Worm (Caenorhabditis elegans) whole organism, L1 larva: ENCODE measurements around the gene nuaf-3.

ENCODE experiments used
- C04F5.9 ChIP-seq: sonication (generic microtip); optimal IDR thresholded peaks from 2 replicates; lab custom pipeline; 2016; ENCODE audit warnings: missing genetic modification characterization, missing compliant biosample characterization
- C34B4.2 ChIP-seq: sonication (generic microtip); optimal IDR thresholded peaks from 2 replicates; lab custom pipeline; 2017; ENCODE audit warnings: mild to moderate bottlenecking, missing genetic modification characterization, missing compliant biosample characterization
- F16B12.6 ChIP-seq: fragments of 150-350 bp; optimal IDR thresholded peaks from 2 replicates; lab custom pipeline; 2014; ENCODE audit warnings: missing biosample characterization, missing genetic modification characterization
- alr-1 ChIP-seq: fragments of 200-800 bp; sonication (Bioruptor generic); optimal IDR thresholded peaks from 2 replicates; lab custom pipeline; 2018; ENCODE audit warnings: borderline replicate concordance, mild to moderate bottlenecking, missing genetic modification characterization, missing compliant biosample characterization
- blmp-1 ChIP-seq: fragments of 150-350 bp; optimal IDR thresholded peaks from 2 replicates; lab custom pipeline; 2014; ENCODE audit warnings: missing biosample characterization, missing genetic modification characterization
- ceh-63 ChIP-seq: fragments of 200-800 bp; sonication (Bioruptor generic); optimal IDR thresholded peaks from 2 replicates; lab custom pipeline; 2018; ENCODE audit warnings: mild to moderate bottlenecking, missing genetic modification characterization, missing compliant biosample characterization
- ceh-82 ChIP-seq, 3 experiments: fragments of 150-350 bp in 1 of 3; sonication (generic microtip) in 2 of 3; optimal IDR thresholded peaks; 2 replicates each; lab custom pipeline; 2014 to 2017; ENCODE audit warnings: missing biosample characterization in 3 of 3, missing genetic modification characterization in 3 of 3
- ceh-88 ChIP-seq: fragments of 200-800 bp; sonication (Bioruptor generic); IDR thresholded peaks from 2 replicates; pipeline ENCODE4 v1.3.6; 2022; ENCODE audit warnings: missing genetic modification characterization, missing compliant biosample characterization
- ceh-90 ChIP-seq: sonication (generic microtip); optimal IDR thresholded peaks from 2 replicates; lab custom pipeline; 2016; ENCODE audit warnings: missing genetic modification characterization, missing compliant biosample characterization
- ces-1 ChIP-seq: fragments of 150-350 bp; optimal IDR thresholded peaks from 2 replicates; lab custom pipeline; 2014; ENCODE audit warnings: missing biosample characterization, missing genetic modification reagents, missing genetic modification characterization
- dpl-1 ChIP-seq, 3 experiments: fragments of 150-350 bp in 2 of 3; sonication (generic microtip) in 1 of 3; optimal IDR thresholded peaks; 2 replicates each; lab custom pipeline; 2014 to 2017; ENCODE audit warnings: missing biosample characterization in 3 of 3, missing genetic modification characterization in 3 of 3, missing genetic modification reagents in 3 of 3
- efl-3 ChIP-seq: fragments of 200-800 bp; sonication (Bioruptor generic); optimal IDR thresholded peaks from 2 replicates; lab custom pipeline; 2018; ENCODE audit warnings: mild to moderate bottlenecking, missing genetic modification characterization, missing compliant biosample characterization
- egl-13 ChIP-seq: sonication (generic microtip); optimal IDR thresholded peaks from 2 replicates; lab custom pipeline; 2016; ENCODE audit warnings: missing genotype, missing genetic modification reagents, missing genetic modification characterization, missing compliant biosample characterization
- egl-27 ChIP-seq, 2 experiments: fragments of 150-350 bp in 1 of 2; sonication (generic microtip); optimal IDR thresholded peaks; 3 replicates each; lab custom pipeline; 2017 to 2018; ENCODE audit warnings: missing biosample characterization in 2 of 2, missing genetic modification characterization in 2 of 2, missing genetic modification reagents in 2 of 2
- elt-2 ChIP-seq: sonication (generic microtip); optimal IDR thresholded peaks from 2 replicates; lab custom pipeline; 2016; ENCODE audit warnings: missing genetic modification characterization, mild to moderate bottlenecking, inconsistent platforms, missing compliant biosample characterization, missing genetic modification reagents
- elt-3 ChIP-seq, 6 experiments: fragments of 150-350 bp in 1 of 6; sonication (generic microtip); optimal IDR thresholded peaks; 2 replicates each; lab custom pipeline; 2017 to 2018; ENCODE audit warnings: missing biosample characterization in 6 of 6, missing genetic modification characterization in 6 of 6, inconsistent platforms in 1 of 6
- fos-1 ChIP-seq: fragments of 150-350 bp; optimal IDR thresholded peaks from 2 replicates; lab custom pipeline; 2014; ENCODE audit warnings: missing biosample characterization, missing genetic modification characterization
- grh-1 ChIP-seq: fragments of 200-800 bp; sonication (Bioruptor generic); IDR thresholded peaks from 2 replicates; pipeline ENCODE4 v1.3.6; 2022; ENCODE audit warnings: missing genetic modification reagents, missing genetic modification characterization, missing compliant biosample characterization
- hlh-17 ChIP-seq: fragments of 200-800 bp; sonication (Bioruptor generic); optimal IDR thresholded peaks from 2 replicates; lab custom pipeline; 2018; ENCODE audit warnings: missing genetic modification characterization, mild to moderate bottlenecking, missing compliant biosample characterization, moderate library complexity, borderline replicate concordance
- hlh-4 ChIP-seq: sonication (generic microtip); optimal IDR thresholded peaks from 2 replicates; lab custom pipeline; 2016; ENCODE audit warnings: mild to moderate bottlenecking, missing genetic modification characterization, missing compliant biosample characterization
- hpl-2 ChIP-seq: fragments of 150-350 bp; optimal IDR thresholded peaks from 2 replicates; lab custom pipeline; 2014; ENCODE audit warnings: missing biosample characterization, missing genetic modification reagents, missing genetic modification characterization
- irx-1 ChIP-seq: sonication (generic microtip); optimal IDR thresholded peaks from 2 replicates; lab custom pipeline; 2016; ENCODE audit warnings: missing genetic modification characterization, missing compliant biosample characterization
- isw-1 ChIP-seq: fragments of 200-800 bp; sonication (Bioruptor generic); IDR thresholded peaks from 2 replicates; pipeline ENCODE4 v1.3.6; 2022; ENCODE audit warnings: missing genetic modification characterization, missing compliant biosample characterization
- lin-13 ChIP-seq: fragments of 150-350 bp; optimal IDR thresholded peaks from 2 replicates; lab custom pipeline; 2014; ENCODE audit warnings: missing biosample characterization, missing genetic modification reagents, missing genetic modification characterization
- lin-14 ChIP-seq: fragments of 200-800 bp; sonication (Bioruptor generic); optimal IDR thresholded peaks from 2 replicates; lab custom pipeline; 2018; ENCODE audit warnings: mild to moderate bottlenecking, missing genetic modification characterization, moderate library complexity, missing compliant biosample characterization
- lin-35 ChIP-seq, 2 experiments: fragments of 150-350 bp; optimal IDR thresholded peaks; 2 replicates each; lab custom pipeline; 2014; ENCODE audit warnings: missing biosample characterization in 2 of 2, missing genetic modification characterization in 2 of 2, missing genetic modification reagents in 2 of 2
- lir-3 ChIP-seq: sonication (generic microtip); optimal IDR thresholded peaks from 2 replicates; lab custom pipeline; 2016; ENCODE audit warnings: mild to moderate bottlenecking, missing genetic modification characterization, moderate library complexity, missing compliant biosample characterization; ENCODE audit not compliant: poor library complexity
- mdl-1 ChIP-seq, 2 experiments: fragments of 150-350 bp; optimal IDR thresholded peaks; 2 replicates each; lab custom pipeline; 2014 to 2017; ENCODE audit warnings: missing biosample characterization in 2 of 2, missing genetic modification characterization in 2 of 2, inconsistent platforms in 1 of 2
- mef-2 ChIP-seq: fragments of 150-350 bp; optimal IDR thresholded peaks from 2 replicates; lab custom pipeline; 2014; ENCODE audit warnings: missing biosample characterization, missing genetic modification characterization
- nhr-12 ChIP-seq: sonication (generic microtip); optimal IDR thresholded peaks from 2 replicates; lab custom pipeline; 2017; ENCODE audit warnings: missing biosample characterization, missing genetic modification characterization
- nhr-237 ChIP-seq: fragments of 150-350 bp; optimal IDR thresholded peaks from 2 replicates; lab custom pipeline; 2014; ENCODE audit warnings: missing biosample characterization, missing genetic modification characterization
- nhr-71 ChIP-seq: sonication (generic microtip); optimal IDR thresholded peaks from 2 replicates; lab custom pipeline; 2016; ENCODE audit warnings: mild to moderate bottlenecking, missing genetic modification characterization, moderate library complexity, missing compliant biosample characterization
- nhr-76 ChIP-seq: sonication (generic microtip); optimal IDR thresholded peaks from 2 replicates; lab custom pipeline; 2017; ENCODE audit warnings: missing biosample characterization, missing genetic modification characterization
- nhr-77 ChIP-seq: fragments of 150-350 bp; optimal IDR thresholded peaks from 2 replicates; lab custom pipeline; 2014; ENCODE audit warnings: missing biosample characterization, missing genetic modification characterization
- nhr-85 ChIP-seq: sonication (generic microtip); peaks from one replicate; lab custom pipeline; 2016; ENCODE audit warnings: missing genetic modification characterization, inconsistent platforms, missing compliant biosample characterization
- pax-3 ChIP-seq: fragments of 200-800 bp; sonication (Bioruptor generic); optimal IDR thresholded peaks from 2 replicates; lab custom pipeline; 2018; ENCODE audit warnings: mild to moderate bottlenecking, missing genetic modification characterization, moderate library complexity, missing compliant biosample characterization
- rnt-1 ChIP-seq: sonication (generic microtip); optimal IDR thresholded peaks from 2 replicates; lab custom pipeline; 2016; ENCODE audit warnings: mild to moderate bottlenecking, missing genetic modification characterization, moderate library complexity, missing compliant biosample characterization
- skn-1 ChIP-seq: fragments of 150-350 bp; optimal IDR thresholded peaks from 2 replicates; lab custom pipeline; 2014; ENCODE audit warnings: missing biosample characterization, missing genetic modification characterization
- snu-23 ChIP-seq: sonication (generic microtip); optimal IDR thresholded peaks from 2 replicates; lab custom pipeline; 2016; ENCODE audit warnings: missing genetic modification characterization, missing compliant biosample characterization
- sox-4 ChIP-seq: sonication (generic microtip); optimal IDR thresholded peaks from 2 replicates; lab custom pipeline; 2016; ENCODE audit warnings: missing genetic modification characterization, missing compliant biosample characterization
- sup-37 ChIP-seq: fragments of 200-800 bp; sonication (Bioruptor generic); optimal IDR thresholded peaks from 2 replicates; lab custom pipeline; 2018; ENCODE audit warnings: mild to moderate bottlenecking, missing genetic modification characterization, missing compliant biosample characterization
- swsn-7 ChIP-seq: sonication (generic microtip); optimal IDR thresholded peaks from 2 replicates; lab custom pipeline; 2016; ENCODE audit warnings: missing genetic modification characterization, missing compliant biosample characterization
- tbx-2 ChIP-seq: sonication (generic microtip); optimal IDR thresholded peaks from 2 replicates; lab custom pipeline; 2016; ENCODE audit warnings: missing genetic modification characterization, missing compliant biosample characterization
- tlp-1 ChIP-seq: fragments of 150-350 bp; optimal IDR thresholded peaks from 2 replicates; lab custom pipeline; 2014; ENCODE audit warnings: missing biosample characterization, missing genetic modification characterization
- unc-30 ChIP-seq: sonication (generic microtip); optimal IDR thresholded peaks from 2 replicates; lab custom pipeline; 2017; ENCODE audit warnings: missing biosample characterization, missing genetic modification characterization
- unc-86 ChIP-seq: sonication (generic microtip); optimal IDR thresholded peaks from 2 replicates; lab custom pipeline; 2016; ENCODE audit warnings: missing genetic modification characterization, missing compliant biosample characterization
- unc-98 ChIP-seq: fragments of 200-800 bp; sonication (Bioruptor generic); IDR thresholded peaks from 2 replicates; pipeline ENCODE4 v1.3.6; 2022; ENCODE audit warnings: missing genetic modification characterization, missing compliant biosample characterization
- vab-15 ChIP-seq: sonication (generic microtip); optimal IDR thresholded peaks from 2 replicates; lab custom pipeline; 2017; ENCODE audit warnings: missing genotype, mild to moderate bottlenecking, missing genetic modification characterization, missing compliant biosample characterization
- xbp-1 ChIP-seq: sonication (generic microtip); optimal IDR thresholded peaks from 2 replicates; lab custom pipeline; 2016; ENCODE audit warnings: missing genetic modification characterization, missing compliant biosample characterization
- zag-1 ChIP-seq: fragments of 150-350 bp; optimal IDR thresholded peaks from 2 replicates; lab custom pipeline; 2014; ENCODE audit warnings: missing biosample characterization, missing genetic modification characterization
- ztf-11 ChIP-seq, 2 experiments: sonication (generic microtip); optimal IDR thresholded peaks; 2 replicates each; lab custom pipeline; 2016 to 2017; ENCODE audit warnings: missing genetic modification characterization in 2 of 2, missing biosample characterization in 1 of 2, missing compliant biosample characterization in 1 of 2
- ztf-4 ChIP-seq: fragments of 150-350 bp; optimal IDR thresholded peaks from 2 replicates; lab custom pipeline; 2014; ENCODE audit warnings: missing biosample characterization, missing genetic modification characterization

Gene nuaf-3

ce11 chrIV:11148788-11149366 is 35.2 kb upstream of the nuaf-3 start:
- TF ChIP-seq lin-13 (GFP tag; lab: Kevin White, UChicago), result no peak
- no peak for TF ChIP-seq nhr-85 (tag; lab: Kevin White, UChicago)
- TF ChIP-seq alr-1 (tag; lab: Kevin White, UChicago), result no peak
- TF ChIP-seq grh-1 (GFP tag; lab: Robert Waterston, UW), result no peak
- no peak for TF ChIP-seq elt-2 (tag; lab: Kevin White, UChicago)
- TF ChIP-seq lir-3 (tag; lab: Kevin White, UChicago), result no peak
- TF ChIP-seq xbp-1 (tag; lab: Kevin White, UChicago), result no peak
- peak; percentile 25 for TF ChIP-seq blmp-1 (tag; lab: Kevin White, UChicago)
- TF ChIP-seq ceh-88 (GFP tag; lab: Robert Waterston, UW), result no peak
- TF ChIP-seq C34B4.2 (tag; lab: Kevin White, UChicago), result no peak
- TF ChIP-seq egl-27 (tag; optimal IDR thresholded peaks at IDR 0.05; lab: Kevin White, UChicago), result no peak
- TF ChIP-seq hpl-2 (GFP tag; lab: Kevin White, UChicago), result no peak
- no peak for TF ChIP-seq ztf-4 (tag; lab: Kevin White, UChicago)
- TF ChIP-seq elt-3 (tag; optimal IDR thresholded peaks at IDR 0.05; lab: Kevin White, UChicago), result peak in 1 of 6 experiments; percentile 8
- no peak for TF ChIP-seq ces-1 (GFP tag; lab: Kevin White, UChicago)
- no peak for TF ChIP-seq egl-13 (tag; lab: Kevin White, UChicago)
- no peak for TF ChIP-seq nhr-76 (tag; lab: Kevin White, UChicago)
- TF ChIP-seq nhr-237, result no peak
- TF ChIP-seq tbx-2 (tag; lab: Kevin White, UChicago), result no peak
- TF ChIP-seq ceh-82 (tag; optimal IDR thresholded peaks at IDR 0.05; lab: Kevin White, UChicago), result peak in 1 of 3 experiments; percentile 0
- peak; percentile 68 for TF ChIP-seq pax-3 (tag; lab: Kevin White, UChicago)
- TF ChIP-seq swsn-7 (tag; lab: Kevin White, UChicago), result no peak
- TF ChIP-seq sup-37, result no peak
- TF ChIP-seq tlp-1 (tag; lab: Kevin White, UChicago), result no peak
- no peak for TF ChIP-seq dpl-1 (GFP tag; optimal IDR thresholded peaks at IDR 0.05; lab: Kevin White, UChicago)
- TF ChIP-seq mef-2 (tag; lab: Kevin White, UChicago), result no peak
- TF ChIP-seq unc-30, result no peak
- TF ChIP-seq rnt-1, result peak; percentile 36
- TF ChIP-seq nhr-71 (tag; lab: Kevin White, UChicago), result peak; percentile 25
- no peak for TF ChIP-seq efl-3 (GFP tag; lab: Kevin White, UChicago)
- TF ChIP-seq vab-15, result no peak
- no peak for TF ChIP-seq unc-86 (tag; lab: Kevin White, UChicago)
- TF ChIP-seq fos-1 (tag; lab: Kevin White, UChicago), result no peak
- no peak for TF ChIP-seq irx-1
- TF ChIP-seq hlh-17 (GFP tag; lab: Kevin White, UChicago), result no peak
- no peak for TF ChIP-seq nhr-77 (tag; lab: Kevin White, UChicago)
- no peak for TF ChIP-seq sox-4 (tag; lab: Kevin White, UChicago)
- peak; percentile 51 for TF ChIP-seq snu-23 (GFP tag; lab: Kevin White, UChicago)
- no peak for TF ChIP-seq unc-98
- peak in 1 of 2 experiments; percentile 23 for TF ChIP-seq lin-35 (GFP tag; optimal IDR thresholded peaks at IDR 0.05; lab: Kevin White, UChicago)
- no peak for TF ChIP-seq nhr-12 (tag; lab: Kevin White, UChicago)
- TF ChIP-seq C04F5.9 (tag; lab: Kevin White, UChicago), result no peak
- TF ChIP-seq lin-14, result peak; percentile 55
- TF ChIP-seq ceh-63 (GFP tag; lab: Kevin White, UChicago), result no peak
- no peak for TF ChIP-seq ztf-11 (tag; optimal IDR thresholded peaks at IDR 0.05; lab: Kevin White, UChicago)
- TF ChIP-seq isw-1 (GFP tag; lab: Robert Waterston, UW), result no peak
- no peak for TF ChIP-seq ceh-90 (tag; lab: Kevin White, UChicago)
- TF ChIP-seq hlh-4 (tag; lab: Kevin White, UChicago), result no peak
- TF ChIP-seq mdl-1 (tag; optimal IDR thresholded peaks at IDR 0.05; lab: Kevin White, UChicago), result no peak
- peak; percentile 8 for TF ChIP-seq F16B12.6
- peak; percentile 15 for TF ChIP-seq skn-1 (tag; lab: Kevin White, UChicago)
- TF ChIP-seq zag-1 (tag; lab: Kevin White, UChicago), result no peak
